Fruit fly (Drosophila melanogaster): ENCODE measurements around the gene ND-PDSW.

- no peak for TF ChIP-seq CG8478 (optimal IDR thresholded peaks at IDR 0.05)
- TF ChIP-seq CTCF (optimal IDR thresholded peaks at IDR 0.05): no peak
Observed at dm6 chr2L:3440322-3440721, 25.6 kb upstream of the ND-PDSW start.
